Worm (Caenorhabditis elegans) whole organism, mixed stage, embryonic: Measurements from ENCODE around the gene cyn-9.

Source experiments
- nhr-12 ChIP-seq: fragments of 150-350 bp; optimal IDR thresholded peaks from 2 replicates; lab custom pipeline; 2014; ENCODE audit warnings: missing biosample characterization, missing genetic modification characterization
- nhr-76 ChIP-seq: sonication (generic microtip); optimal IDR thresholded peaks from 2 replicates; lab custom pipeline; 2017; ENCODE audit warnings: missing biosample characterization, missing genetic modification characterization
- unc-120 ChIP-seq: sonication (generic microtip); optimal IDR thresholded peaks from 2 replicates; lab custom pipeline; 2017; ENCODE audit warnings: missing genetic modification characterization, missing compliant biosample characterization; ENCODE audit not compliant: poor library complexity, severe bottlenecking

DNA sequence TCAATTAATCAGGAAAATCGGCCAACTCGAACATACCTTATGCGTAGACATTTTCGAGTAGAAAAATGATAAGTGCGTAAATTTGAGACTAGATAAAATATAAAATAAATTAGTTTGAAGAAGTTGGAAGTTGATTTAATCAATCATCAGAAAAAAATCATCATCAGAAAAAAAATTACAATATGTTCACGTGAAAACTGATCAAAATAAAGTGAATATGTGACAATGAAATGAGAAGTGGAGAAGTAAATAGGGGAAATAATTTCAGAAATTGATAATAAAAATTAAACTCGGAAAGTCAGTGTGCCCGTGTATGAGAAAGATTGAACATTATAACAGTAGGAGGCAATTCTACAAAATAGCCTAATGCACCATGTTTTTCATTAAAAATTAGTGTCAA is 30.1 kb upstream of the cyn-9 start, which contains the start of gene F34D10.9:
- TF ChIP-seq nhr-12 (tag; lab: Kevin White, UChicago) (no peak), nhr-76 (no peak), unc-120 (tag; lab: Kevin White, UChicago) (no peak)
